Worm (Caenorhabditis elegans) whole organism, L1 larva: ENCODE measurements around the gene C07A9.13.
A peak's percentile ranks its signal among the peaks of the same experiment; 100 is the strongest.

ENCODE experiments used
- C04F5.9 ChIP-seq: sonication (generic microtip); optimal IDR thresholded peaks from 2 replicates; lab custom pipeline; 2016; ENCODE audit warnings: missing genetic modification characterization, missing compliant biosample characterization
- C16A3.4 ChIP-seq: fragments of 150-350 bp; optimal IDR thresholded peaks from 2 replicates; lab custom pipeline; 2014; ENCODE audit warnings: missing biosample characterization, missing genetic modification characterization
- F16B12.6 ChIP-seq: fragments of 150-350 bp; optimal IDR thresholded peaks from 2 replicates; lab custom pipeline; 2014; ENCODE audit warnings: missing biosample characterization, missing genetic modification characterization
- Y116A8C.19 ChIP-seq: sonication (generic microtip); optimal IDR thresholded peaks from 2 replicates; lab custom pipeline; 2016; ENCODE audit warnings: missing compliant biosample characterization, missing genetic modification characterization, borderline replicate concordance
- aha-1 ChIP-seq: fragments of 150-350 bp; optimal IDR thresholded peaks from 2 replicates; lab custom pipeline; 2014; ENCODE audit warnings: missing biosample characterization, missing genetic modification characterization
- aly-2 ChIP-seq: fragments of 150-350 bp; optimal IDR thresholded peaks from 2 replicates; lab custom pipeline; 2014; ENCODE audit warnings: missing biosample characterization, missing genetic modification characterization
- blmp-1 ChIP-seq: fragments of 150-350 bp; optimal IDR thresholded peaks from 2 replicates; lab custom pipeline; 2014; ENCODE audit warnings: missing biosample characterization, missing genetic modification characterization
- ceh-82 ChIP-seq, 3 experiments: fragments of 150-350 bp in 1 of 3; sonication (generic microtip) in 2 of 3; optimal IDR thresholded peaks; 2 replicates each; lab custom pipeline; 2014 to 2017; ENCODE audit warnings: missing biosample characterization in 3 of 3, missing genetic modification characterization in 3 of 3
- ceh-90 ChIP-seq: sonication (generic microtip); optimal IDR thresholded peaks from 2 replicates; lab custom pipeline; 2016; ENCODE audit warnings: missing genetic modification characterization, missing compliant biosample characterization
- ces-1 ChIP-seq: fragments of 150-350 bp; optimal IDR thresholded peaks from 2 replicates; lab custom pipeline; 2014; ENCODE audit warnings: missing biosample characterization, missing genetic modification reagents, missing genetic modification characterization
- egl-13 ChIP-seq: sonication (generic microtip); optimal IDR thresholded peaks from 2 replicates; lab custom pipeline; 2016; ENCODE audit warnings: missing genotype, missing genetic modification reagents, missing genetic modification characterization, missing compliant biosample characterization
- egl-27 ChIP-seq, 2 experiments: fragments of 150-350 bp in 1 of 2; sonication (generic microtip); optimal IDR thresholded peaks; 3 replicates each; lab custom pipeline; 2017 to 2018; ENCODE audit warnings: missing biosample characterization in 2 of 2, missing genetic modification characterization in 2 of 2, missing genetic modification reagents in 2 of 2
- elt-2 ChIP-seq: sonication (generic microtip); optimal IDR thresholded peaks from 2 replicates; lab custom pipeline; 2016; ENCODE audit warnings: missing genetic modification characterization, mild to moderate bottlenecking, inconsistent platforms, missing compliant biosample characterization, missing genetic modification reagents
- ets-5 ChIP-seq: fragments of 200-800 bp; sonication (Bioruptor generic); IDR thresholded peaks from 2 replicates; pipeline ENCODE4 v1.3.6; 2022; ENCODE audit warnings: missing genetic modification characterization, missing compliant biosample characterization
- fkh-10 ChIP-seq: sonication (generic microtip); optimal IDR thresholded peaks from 2 replicates; lab custom pipeline; 2017; ENCODE audit warnings: missing biosample characterization, missing genetic modification reagents, missing genetic modification characterization
- fkh-4 ChIP-seq: sonication (generic microtip); optimal IDR thresholded peaks from 2 replicates; lab custom pipeline; 2016; ENCODE audit warnings: missing compliant biosample characterization, missing genetic modification characterization, borderline replicate concordance
- grh-1 ChIP-seq: fragments of 200-800 bp; sonication (Bioruptor generic); IDR thresholded peaks from 2 replicates; pipeline ENCODE4 v1.3.6; 2022; ENCODE audit warnings: missing genetic modification reagents, missing genetic modification characterization, missing compliant biosample characterization
- irx-1 ChIP-seq: sonication (generic microtip); optimal IDR thresholded peaks from 2 replicates; lab custom pipeline; 2016; ENCODE audit warnings: missing genetic modification characterization, missing compliant biosample characterization
- isw-1 ChIP-seq: fragments of 200-800 bp; sonication (Bioruptor generic); IDR thresholded peaks from 2 replicates; pipeline ENCODE4 v1.3.6; 2022; ENCODE audit warnings: missing genetic modification characterization, missing compliant biosample characterization
- lin-15B ChIP-seq: fragments of 150-350 bp; sonication (generic microtip); optimal IDR thresholded peaks from 3 replicates; lab custom pipeline; 2014; ENCODE audit warnings: missing biosample characterization, missing genetic modification characterization
- lin-35 ChIP-seq, 2 experiments: fragments of 150-350 bp; optimal IDR thresholded peaks; 2 replicates each; lab custom pipeline; 2014; ENCODE audit warnings: missing biosample characterization in 2 of 2, missing genetic modification characterization in 2 of 2, missing genetic modification reagents in 2 of 2
- lir-3 ChIP-seq: sonication (generic microtip); optimal IDR thresholded peaks from 2 replicates; lab custom pipeline; 2016; ENCODE audit warnings: mild to moderate bottlenecking, missing genetic modification characterization, moderate library complexity, missing compliant biosample characterization; ENCODE audit not compliant: poor library complexity
- lsy-2 ChIP-seq, 2 experiments: fragments of 150-350 bp; optimal IDR thresholded peaks; 2 replicates each; lab custom pipeline; 2014; ENCODE audit warnings: missing biosample characterization in 2 of 2, missing genetic modification characterization in 2 of 2
- mab-9 ChIP-seq: fragments of 200-800 bp; sonication (Bioruptor generic); IDR thresholded peaks from 2 replicates; pipeline ENCODE4 v1.3.6; 2022; ENCODE audit warnings: missing genetic modification reagents, missing genetic modification characterization, missing compliant biosample characterization
- mdl-1 ChIP-seq, 2 experiments: fragments of 150-350 bp; optimal IDR thresholded peaks; 2 replicates each; lab custom pipeline; 2014 to 2017; ENCODE audit warnings: missing biosample characterization in 2 of 2, missing genetic modification characterization in 2 of 2, inconsistent platforms in 1 of 2
- mef-2 ChIP-seq: fragments of 150-350 bp; optimal IDR thresholded peaks from 2 replicates; lab custom pipeline; 2014; ENCODE audit warnings: missing biosample characterization, missing genetic modification characterization
- mep-1 ChIP-seq: fragments of 150-350 bp; optimal IDR thresholded peaks from 2 replicates; lab custom pipeline; 2014; ENCODE audit warnings: missing biosample characterization, missing genetic modification characterization
- nhr-11 ChIP-seq: fragments of 150-350 bp; optimal IDR thresholded peaks from 2 replicates; lab custom pipeline; 2014; ENCODE audit warnings: missing biosample characterization, missing genetic modification characterization
- nhr-12 ChIP-seq: sonication (generic microtip); optimal IDR thresholded peaks from 2 replicates; lab custom pipeline; 2017; ENCODE audit warnings: missing biosample characterization, missing genetic modification characterization
- nhr-20 ChIP-seq: sonication (generic microtip); optimal IDR thresholded peaks from 2 replicates; lab custom pipeline; 2016; ENCODE audit warnings: mild to moderate bottlenecking, missing genetic modification characterization, missing compliant biosample characterization
- nhr-84 ChIP-seq: sonication (generic microtip); optimal IDR thresholded peaks from 2 replicates; lab custom pipeline; 2017; ENCODE audit warnings: missing biosample characterization, missing genetic modification characterization
- nhr-85 ChIP-seq: sonication (generic microtip); peaks from one replicate; lab custom pipeline; 2016; ENCODE audit warnings: missing genetic modification characterization, inconsistent platforms, missing compliant biosample characterization
- nhr-90 ChIP-seq: sonication (generic microtip); optimal IDR thresholded peaks from 2 replicates; lab custom pipeline; 2016; ENCODE audit warnings: mild to moderate bottlenecking, missing genetic modification characterization, missing compliant biosample characterization; ENCODE audit not compliant: poor library complexity
- pag-3 ChIP-seq: sonication (generic microtip); optimal IDR thresholded peaks from 2 replicates; lab custom pipeline; 2017; ENCODE audit warnings: missing genetic modification characterization, mild to moderate bottlenecking, missing compliant biosample characterization, antibody characterized with exemption, borderline replicate concordance; ENCODE audit not compliant: insufficient read depth
- rnt-1 ChIP-seq: sonication (generic microtip); optimal IDR thresholded peaks from 2 replicates; lab custom pipeline; 2016; ENCODE audit warnings: mild to moderate bottlenecking, missing genetic modification characterization, moderate library complexity, missing compliant biosample characterization
- skn-1 ChIP-seq: fragments of 150-350 bp; optimal IDR thresholded peaks from 2 replicates; lab custom pipeline; 2014; ENCODE audit warnings: missing biosample characterization, missing genetic modification characterization
- snpc-4 ChIP-seq: fragments of 150-350 bp; optimal IDR thresholded peaks from 2 replicates; lab custom pipeline; 2014; ENCODE audit warnings: missing biosample characterization, missing genetic modification characterization
- snu-23 ChIP-seq: sonication (generic microtip); optimal IDR thresholded peaks from 2 replicates; lab custom pipeline; 2016; ENCODE audit warnings: missing genetic modification characterization, missing compliant biosample characterization
- swsn-7 ChIP-seq: sonication (generic microtip); optimal IDR thresholded peaks from 2 replicates; lab custom pipeline; 2016; ENCODE audit warnings: missing genetic modification characterization, missing compliant biosample characterization
- unc-130 ChIP-seq: fragments of 150-350 bp; optimal IDR thresholded peaks from 2 replicates; lab custom pipeline; 2017; ENCODE audit warnings: missing biosample characterization, missing genetic modification characterization, inconsistent platforms
- unc-62 ChIP-seq: fragments of 150-350 bp; optimal IDR thresholded peaks from 2 replicates; lab custom pipeline; 2014; ENCODE audit warnings: missing biosample characterization, missing genetic modification reagents, missing genetic modification characterization
- unc-86 ChIP-seq: sonication (generic microtip); optimal IDR thresholded peaks from 2 replicates; lab custom pipeline; 2016; ENCODE audit warnings: missing genetic modification characterization, missing compliant biosample characterization
- unc-98 ChIP-seq: fragments of 200-800 bp; sonication (Bioruptor generic); IDR thresholded peaks from 2 replicates; pipeline ENCODE4 v1.3.6; 2022; ENCODE audit warnings: missing genetic modification characterization, missing compliant biosample characterization
- zip-4 ChIP-seq: fragments of 200-800 bp; sonication (Bioruptor generic); optimal IDR thresholded peaks from 2 replicates; lab custom pipeline; 2018; ENCODE audit warnings: mild to moderate bottlenecking, missing genetic modification characterization, moderate library complexity, missing compliant biosample characterization
- ztf-11 ChIP-seq, 2 experiments: sonication (generic microtip); optimal IDR thresholded peaks; 2 replicates each; lab custom pipeline; 2016 to 2017; ENCODE audit warnings: missing genetic modification characterization in 2 of 2, missing biosample characterization in 1 of 2, missing compliant biosample characterization in 1 of 2
- ztf-4 ChIP-seq: fragments of 150-350 bp; optimal IDR thresholded peaks from 2 replicates; lab custom pipeline; 2014; ENCODE audit warnings: missing biosample characterization, missing genetic modification characterization

The C07A9.13 gene

DNA sequence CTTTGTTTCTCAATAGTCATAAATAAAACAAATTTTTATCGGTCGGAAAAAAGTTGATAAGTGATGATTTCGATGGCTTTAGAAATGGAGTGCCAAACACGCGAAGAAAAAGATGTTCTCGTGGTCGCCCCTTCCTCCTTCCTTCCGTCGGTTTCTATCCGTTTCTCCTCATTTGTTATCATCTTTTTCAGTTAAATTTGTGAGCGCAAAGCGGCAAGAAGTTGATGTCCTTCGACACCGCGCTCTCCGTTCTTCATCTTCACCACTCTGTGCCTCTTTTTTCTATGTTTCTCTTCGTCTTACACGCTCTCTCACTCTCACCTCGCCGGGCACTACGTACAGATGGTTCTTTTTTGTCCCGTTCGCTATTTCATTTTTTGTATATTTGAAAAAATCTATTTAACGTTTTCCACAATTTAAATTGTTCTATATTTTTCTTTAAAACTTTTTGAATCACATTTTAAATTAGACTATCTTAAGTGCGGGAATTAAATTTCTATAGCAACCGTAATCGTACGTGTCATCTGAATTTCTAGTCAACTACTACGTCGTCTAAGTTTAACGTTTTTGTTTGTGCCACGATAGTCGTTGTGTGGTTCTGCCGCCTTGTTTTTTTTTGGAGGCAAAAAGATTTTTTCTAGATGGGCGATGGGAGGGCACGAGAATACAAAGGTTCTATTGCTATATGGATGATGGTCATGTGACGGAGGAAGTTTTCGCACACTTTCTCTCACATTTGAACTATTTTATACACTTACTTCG is 17.7 kb upstream of the C07A9.13 start (continued):
- TF ChIP-seq unc-86 (tag; lab: Kevin White, UChicago) (no peak), ceh-82 (tag; optimal IDR thresholded peaks at IDR 0.05; lab: Kevin White, UChicago) (no peak), ztf-11 (tag; optimal IDR thresholded peaks at IDR 0.05; lab: Kevin White, UChicago) (no peak), elt-2 (tag; lab: Kevin White, UChicago) (no peak), lsy-2 (tag; optimal IDR thresholded peaks at IDR 0.05; lab: Kevin White, UChicago) (no peak), unc-130 (tag; lab: Kevin White, UChicago) (no peak), nhr-90 (no peak), F16B12.6 (tag; lab: Kevin White, UChicago) (no peak), grh-1 (GFP tag; lab: Robert Waterston, UW) (no peak), fkh-10 (GFP tag; lab: Kevin White, UChicago) (peak; percentile 45), swsn-7 (no peak), mdl-1 (tag; optimal IDR thresholded peaks at IDR 0.05; lab: Kevin White, UChicago) (peak in 1 of 2 experiments; percentile 19), aly-2 (tag; lab: Kevin White, UChicago) (no peak)

DNA sequence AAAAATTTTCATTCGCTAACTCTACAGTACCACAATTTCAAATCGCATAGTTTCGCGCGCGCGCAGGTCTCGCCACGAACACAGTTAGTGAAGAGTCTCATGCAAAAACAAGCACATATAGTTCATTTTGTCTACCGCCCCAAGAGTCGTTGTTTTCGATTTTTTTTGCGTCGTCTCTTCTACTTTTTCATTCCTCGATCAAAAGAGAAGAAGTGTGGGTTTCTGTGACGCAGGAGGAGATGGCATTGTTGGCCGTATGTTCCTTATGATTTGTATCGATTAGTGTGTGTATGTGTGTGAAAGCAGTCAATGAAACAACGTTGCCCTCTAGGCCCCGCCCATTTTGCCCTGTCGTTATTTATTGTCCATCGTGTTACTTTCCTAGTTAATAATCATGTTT is 16.8 kb upstream of the C07A9.13 start:
- TF ChIP-seq Y116A8C.19 (tag; lab: Kevin White, UChicago), result no peak
- TF ChIP-seq nhr-85 (tag; lab: Kevin White, UChicago), result peak; percentile 65
- peak; percentile 29 for TF ChIP-seq rnt-1
- TF ChIP-seq nhr-20 (tag; lab: Kevin White, UChicago), result no peak
- TF ChIP-seq ztf-4 (tag; lab: Kevin White, UChicago), result no peak
- TF ChIP-seq blmp-1, result peak; percentile 54
- no peak for TF ChIP-seq unc-62 (GFP tag; lab: Kevin White, UChicago)
- no peak for TF ChIP-seq mdl-1 (tag; optimal IDR thresholded peaks at IDR 0.05; lab: Kevin White, UChicago)
- no peak for TF ChIP-seq irx-1
- TF ChIP-seq aha-1, result no peak
- TF ChIP-seq lsy-2 (tag; optimal IDR thresholded peaks at IDR 0.05; lab: Kevin White, UChicago), result no peak
- peak in 1 of 2 experiments; percentile 29 for TF ChIP-seq lin-35 (GFP tag; optimal IDR thresholded peaks at IDR 0.05; lab: Kevin White, UChicago)
- TF ChIP-seq egl-13 (tag; lab: Kevin White, UChicago), result no peak
- TF ChIP-seq, all 84 proteins: peak for 4

DNA sequence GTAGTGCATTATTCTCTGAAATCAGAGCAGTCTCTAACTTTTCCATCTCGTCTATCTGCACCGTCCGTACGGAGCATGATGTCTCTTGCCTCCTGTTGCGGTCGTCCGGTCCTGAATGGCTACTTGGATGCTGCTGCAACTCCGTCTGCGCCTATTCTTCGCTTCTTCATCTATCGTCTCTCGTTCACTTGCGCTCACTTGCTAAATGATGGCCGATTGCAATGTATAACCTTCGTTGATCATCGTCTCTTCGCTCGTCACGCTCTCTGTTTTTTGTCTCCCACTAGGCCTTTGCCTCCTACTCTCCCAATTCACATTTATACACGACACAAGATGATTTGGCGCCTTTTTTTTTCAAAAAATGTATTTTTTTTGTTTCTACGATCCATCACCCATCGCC is 16.2 kb upstream of the C07A9.13 start:
- peak; percentile 45 for TF ChIP-seq snpc-4 (tag; lab: Kevin White, UChicago)
- TF ChIP-seq nhr-90, result peak; percentile 0
- TF ChIP-seq isw-1 (GFP tag; lab: Robert Waterston, UW), result no peak
- no peak for TF ChIP-seq egl-27 (tag; optimal IDR thresholded peaks at IDR 0.05; lab: Kevin White, UChicago)
- no peak for TF ChIP-seq ztf-11 (tag; optimal IDR thresholded peaks at IDR 0.05; lab: Kevin White, UChicago)
- no peak for TF ChIP-seq fkh-4 (tag; lab: Kevin White, UChicago)
- peak in 2 of 3 experiments; percentile 22 to 60 for TF ChIP-seq ceh-82 (tag; optimal IDR thresholded peaks at IDR 0.05; lab: Kevin White, UChicago)
- TF ChIP-seq nhr-85 (tag; lab: Kevin White, UChicago), result no peak
- no peak for TF ChIP-seq zip-4 (GFP tag; lab: Kevin White, UChicago)
- TF ChIP-seq snu-23, result peak; percentile 78
- no peak for TF ChIP-seq nhr-84
- TF ChIP-seq unc-98 (GFP tag; lab: Robert Waterston, UW), result no peak
- TF ChIP-seq C04F5.9 (tag; lab: Kevin White, UChicago), result no peak
- no peak for TF ChIP-seq grh-1 (GFP tag; lab: Robert Waterston, UW)
- TF ChIP-seq skn-1, result no peak
- TF ChIP-seq mef-2 (tag; lab: Kevin White, UChicago), result no peak
- TF ChIP-seq Y116A8C.19 (tag; lab: Kevin White, UChicago), result no peak
- no peak for TF ChIP-seq unc-62 (GFP tag; lab: Kevin White, UChicago)
- TF ChIP-seq nhr-12, result no peak
- TF ChIP-seq mdl-1 (tag; optimal IDR thresholded peaks at IDR 0.05; lab: Kevin White, UChicago), result peak in 1 of 2 experiments; percentile 63
- TF ChIP-seq ces-1, result no peak
- TF ChIP-seq C16A3.4 (tag; lab: Kevin White, UChicago), result peak; percentile 48
- peak; percentile 29 for TF ChIP-seq fkh-10 (GFP tag; lab: Kevin White, UChicago)
- no peak for TF ChIP-seq ets-5 (GFP tag; lab: Robert Waterston, UW)
- no peak for TF ChIP-seq pag-3 (tag; lab: Kevin White, UChicago)
- no peak for TF ChIP-seq mab-9 (GFP tag; lab: Robert Waterston, UW)
- TF ChIP-seq nhr-11 (tag; lab: Kevin White, UChicago), result no peak
- TF ChIP-seq lin-15B (tag; lab: Kevin White, UChicago), result no peak
- TF ChIP-seq F16B12.6 (tag; lab: Kevin White, UChicago), result no peak
- no peak for TF ChIP-seq lir-3 (tag; lab: Kevin White, UChicago)
- peak; percentile 21 for TF ChIP-seq mep-1 (tag; lab: Kevin White, UChicago)
- peak; percentile 2 for TF ChIP-seq egl-13 (tag; lab: Kevin White, UChicago)
- no peak for TF ChIP-seq ceh-90 (tag; lab: Kevin White, UChicago)
